Worm (Caenorhabditis elegans) whole organism, L4 larva: Measurements from ENCODE around the gene C46A5.4.

Experiments used
- R02D3.7 ChIP-seq: fragments of 150-350 bp; sonication (generic microtip); optimal IDR thresholded peaks from 3 replicates; lab custom pipeline; 2014; ENCODE audit warnings: missing biosample characterization, missing genetic modification characterization
- aly-2 ChIP-seq: sonication (generic microtip); optimal IDR thresholded peaks from 2 replicates; lab custom pipeline; 2018; ENCODE audit warnings: missing biosample characterization, missing genetic modification characterization
- ceh-62 ChIP-seq: sonication (generic microtip); optimal IDR thresholded peaks from 2 replicates; lab custom pipeline; 2017; ENCODE audit warnings: missing biosample characterization, missing genetic modification characterization
- daf-19 ChIP-seq: fragments of 200-800 bp; sonication (Bioruptor generic); conservative IDR thresholded peaks from 2 replicates; pipeline ENCODE4 v1.3.6; 2022; ENCODE audit warnings: missing genetic modification characterization, missing compliant biosample characterization
- egl-27 ChIP-seq: sonication (generic microtip); optimal IDR thresholded peaks from 3 replicates; lab custom pipeline; 2017; ENCODE audit warnings: missing biosample characterization, missing genetic modification reagents, missing genetic modification characterization
- fos-1 ChIP-seq: fragments of 150-350 bp; optimal IDR thresholded peaks from 2 replicates; lab custom pipeline; 2014; ENCODE audit warnings: missing biosample characterization, missing genetic modification characterization
- lir-3 ChIP-seq: sonication (generic microtip); optimal IDR thresholded peaks from 2 replicates; lab custom pipeline; 2016; ENCODE audit warnings: mild to moderate bottlenecking, missing genetic modification characterization, missing compliant biosample characterization
- mep-1 ChIP-seq: fragments of 150-350 bp; sonication (generic microtip); optimal IDR thresholded peaks from 3 replicates; lab custom pipeline; 2014; ENCODE audit warnings: missing biosample characterization, missing genetic modification characterization
- nhr-6 ChIP-seq: fragments of 150-350 bp; optimal IDR thresholded peaks from 2 replicates; lab custom pipeline; 2014; ENCODE audit warnings: missing biosample characterization, missing genetic modification characterization
- nhr-77 ChIP-seq: fragments of 150-350 bp; optimal IDR thresholded peaks from 2 replicates; lab custom pipeline; 2014; ENCODE audit warnings: missing biosample characterization, missing genetic modification characterization
- zag-1 ChIP-seq: fragments of 150-350 bp; optimal IDR thresholded peaks from 2 replicates; lab custom pipeline; 2014; ENCODE audit warnings: missing biosample characterization, missing genetic modification characterization

- no peak for TF ChIP-seq R02D3.7 (tag; lab: Kevin White, UChicago)
- no peak for TF ChIP-seq nhr-6 (tag; lab: Kevin White, UChicago)
- TF ChIP-seq ceh-62 (tag; lab: Kevin White, UChicago), result no peak
- no peak for TF ChIP-seq egl-27 (tag; lab: Kevin White, UChicago)
- TF ChIP-seq mep-1 (tag; lab: Kevin White, UChicago), result no peak
- TF ChIP-seq zag-1 (tag; lab: Kevin White, UChicago), result no peak
- no peak for TF ChIP-seq fos-1 (tag; lab: Kevin White, UChicago)
- TF ChIP-seq lir-3 (tag; lab: Kevin White, UChicago), result no peak
- no peak for TF ChIP-seq daf-19 (GFP tag; lab: Robert Waterston, UW)
- TF ChIP-seq nhr-77 (tag; lab: Kevin White, UChicago), result no peak
- TF ChIP-seq aly-2 (tag; lab: Kevin White, UChicago), result no peak
Observed at ce11 chrIV:7753108-7753507, 4.0 kb downstream of the C46A5.4 start, which contains the start of gene col-14.
